Fruit fly (Drosophila melanogaster): Measurements from ENCODE around the gene Mtp.
A peak's percentile ranks its signal among the peaks of the same experiment; 100 is the strongest.

Mtp gene

dm6 chr2L:20948625-20949024, 25.9 kb upstream of the Mtp start:
- TF ChIP-seq CG14655 (GFP tag; optimal IDR thresholded peaks at IDR 0.05) (no peak), rn (GFP tag; IDR thresholded peaks at IDR 0.05) (no peak), Ets98B (GFP tag; IDR thresholded peaks at IDR 0.05) (no peak), CG9948 (tag; optimal IDR thresholded peaks at IDR 0.05) (no peak), CG10348 (GFP tag; IDR thresholded peaks at IDR 0.05) (no peak), Pif1B (GFP tag; optimal IDR thresholded peaks at IDR 0.05) (no peak), CG4496 (GFP tag; IDR thresholded peaks at IDR 0.05) (no peak), CG17806 (tag; optimal IDR thresholded peaks at IDR 0.05) (no peak), Snoo (tag; optimal IDR thresholded peaks at IDR 0.05) (no peak), CG34367 (tag; optimal IDR thresholded peaks at IDR 0.05) (no peak), CG15710 (tag; optimal IDR thresholded peaks at IDR 0.05) (no peak), Pif1A (GFP tag; optimal IDR thresholded peaks at IDR 0.05) (no peak)

dm6 chr2L:20944886-20945558, 22.3 kb upstream of the Mtp start:
- TF ChIP-seq EcR (GFP tag; optimal IDR thresholded peaks at IDR 0.05) (no peak), CG34367 (tag; optimal IDR thresholded peaks at IDR 0.05) (peak; percentile 17), CG14655 (GFP tag; optimal IDR thresholded peaks at IDR 0.05) (peak; percentile 53), Pif1B (GFP tag; optimal IDR thresholded peaks at IDR 0.05) (no peak), CG4496 (GFP tag; IDR thresholded peaks at IDR 0.05) (peak; percentile 33; the same call in 1 of the 3 replicates), CG15710 (tag; optimal IDR thresholded peaks at IDR 0.05) (peak; percentile 35), Pif1A (GFP tag; optimal IDR thresholded peaks at IDR 0.05) (peak; percentile 55), CG17806 (tag; optimal IDR thresholded peaks at IDR 0.05) (peak; percentile 59), CG8159 (tag; optimal IDR thresholded peaks at IDR 0.05) (peak; percentile 58), rn (GFP tag; IDR thresholded peaks at IDR 0.05) (no peak), CG9948 (tag; optimal IDR thresholded peaks at IDR 0.05) (peak; percentile 35), Ets98B (GFP tag; IDR thresholded peaks at IDR 0.05) (0 out of 2 replicates have a peak, but pooled peaks have one; percentile 12), CG8301 (tag; optimal IDR thresholded peaks at IDR 0.05) (peak; percentile 56)

- TF ChIP-seq Pif1B (GFP tag; optimal IDR thresholded peaks at IDR 0.05) (no peak), CG14655 (GFP tag; optimal IDR thresholded peaks at IDR 0.05) (peak; percentile 58), CG17806 (tag; optimal IDR thresholded peaks at IDR 0.05) (peak; percentile 21), CG15710 (tag; optimal IDR thresholded peaks at IDR 0.05) (no peak), CG9948 (tag; optimal IDR thresholded peaks at IDR 0.05) (peak; percentile 28), CG32121 (GFP tag; IDR thresholded peaks at IDR 0.05) (peak; percentile 35; the same call in 1 of the 2 replicates), Pif1A (GFP tag; optimal IDR thresholded peaks at IDR 0.05) (peak; percentile 26), CG8159 (tag; optimal IDR thresholded peaks at IDR 0.05) (peak; percentile 33), CG8301 (tag; optimal IDR thresholded peaks at IDR 0.05) (peak; percentile 35)
Measured at dm6 chr2L:20944342-20944741, 21.7 kb upstream of the Mtp start.

- TF ChIP-seq EcR (GFP tag; optimal IDR thresholded peaks at IDR 0.05) (no peak), Snoo (tag; optimal IDR thresholded peaks at IDR 0.05) (no peak), CG17806 (tag; optimal IDR thresholded peaks at IDR 0.05) (peak; percentile 11), CG13204 (GFP tag; optimal IDR thresholded peaks at IDR 0.05) (no peak), Pif1A (GFP tag; optimal IDR thresholded peaks at IDR 0.05) (peak; percentile 17), CG14655 (GFP tag; optimal IDR thresholded peaks at IDR 0.05) (peak; percentile 51), CG34367 (tag; optimal IDR thresholded peaks at IDR 0.05) (no peak), CG8159 (tag; optimal IDR thresholded peaks at IDR 0.05) (peak; percentile 36), CG4496 (GFP tag; IDR thresholded peaks at IDR 0.05) (peak; percentile 65; the same call in 1 of the 3 replicates), CG15710 (tag; optimal IDR thresholded peaks at IDR 0.05) (peak; percentile 30), fd96Ca (GFP tag; IDR thresholded peaks at IDR 0.05) (peak; percentile 50; the same call in 1 of the 3 replicates), CG32121 (GFP tag; IDR thresholded peaks at IDR 0.05) (0 out of 2 replicates have a peak, but pooled peaks have one; percentile 31), rn (GFP tag; IDR thresholded peaks at IDR 0.05) (no peak), D1 (tag; optimal IDR thresholded peaks at IDR 0.05) (no peak), CG10348 (GFP tag; IDR thresholded peaks at IDR 0.05) (no peak), Pif1B (GFP tag; optimal IDR thresholded peaks at IDR 0.05) (no peak), CG12605 (GFP tag; IDR thresholded peaks at IDR 0.05) (no peak), Ets98B (GFP tag; IDR thresholded peaks at IDR 0.05) (0 out of 2 replicates have a peak, but pooled peaks have one; percentile 26), CG9948 (tag; optimal IDR thresholded peaks at IDR 0.05) (peak; percentile 17), gl (tag; optimal IDR thresholded peaks at IDR 0.05) (no peak), CG8301 (tag; optimal IDR thresholded peaks at IDR 0.05) (peak; percentile 50)
Measured at dm6 chr2L:20943148-20943547, 20.5 kb upstream of the Mtp start.

- TF ChIP-seq CG32121 (GFP tag; IDR thresholded peaks at IDR 0.05) (no peak), CG15710 (tag; optimal IDR thresholded peaks at IDR 0.05) (peak; percentile 50)
Measured at dm6 chr2L:20942206-20942863, 19.7 kb upstream of the Mtp start.

dm6 chr2L:20940738-20941137, 18.1 kb upstream of the Mtp start:
- TF ChIP-seq CG14655 (GFP tag; optimal IDR thresholded peaks at IDR 0.05), result peak; percentile 32
- peak; percentile 43 for TF ChIP-seq CG15710 (tag; optimal IDR thresholded peaks at IDR 0.05)
- no peak for TF ChIP-seq Pif1B (GFP tag; optimal IDR thresholded peaks at IDR 0.05)
- peak; percentile 10 for TF ChIP-seq CG17806 (tag; optimal IDR thresholded peaks at IDR 0.05)
- peak; percentile 1 for TF ChIP-seq CG9948 (tag; optimal IDR thresholded peaks at IDR 0.05)
- peak; percentile 50 for TF ChIP-seq CG8159 (tag; optimal IDR thresholded peaks at IDR 0.05)
- TF ChIP-seq Snoo (tag; optimal IDR thresholded peaks at IDR 0.05), result peak; percentile 31
- no peak for TF ChIP-seq D1 (tag; optimal IDR thresholded peaks at IDR 0.05)
- TF ChIP-seq CG4496 (GFP tag; IDR thresholded peaks at IDR 0.05), result no peak
